Worm (Caenorhabditis elegans) whole organism, L1 larva: Measurements from ENCODE around the gene folt-1.

ENCODE experiments used
- C04F5.9 ChIP-seq: sonication (generic microtip); optimal IDR thresholded peaks from 2 replicates; lab custom pipeline; 2016; ENCODE audit warnings: missing genetic modification characterization, missing compliant biosample characterization
- C16A3.4 ChIP-seq: fragments of 150-350 bp; optimal IDR thresholded peaks from 2 replicates; lab custom pipeline; 2014; ENCODE audit warnings: missing biosample characterization, missing genetic modification characterization
- F16B12.6 ChIP-seq: fragments of 150-350 bp; optimal IDR thresholded peaks from 2 replicates; lab custom pipeline; 2014; ENCODE audit warnings: missing biosample characterization, missing genetic modification characterization
- Y116A8C.19 ChIP-seq: sonication (generic microtip); optimal IDR thresholded peaks from 2 replicates; lab custom pipeline; 2016; ENCODE audit warnings: missing compliant biosample characterization, missing genetic modification characterization, borderline replicate concordance
- ceh-63 ChIP-seq: fragments of 200-800 bp; sonication (Bioruptor generic); optimal IDR thresholded peaks from 2 replicates; lab custom pipeline; 2018; ENCODE audit warnings: mild to moderate bottlenecking, missing genetic modification characterization, missing compliant biosample characterization
- ceh-8 ChIP-seq: fragments of 200-800 bp; sonication (Bioruptor generic); optimal IDR thresholded peaks from 2 replicates; lab custom pipeline; 2018; ENCODE audit warnings: mild to moderate bottlenecking, missing genetic modification characterization, moderate library complexity, missing compliant biosample characterization
- egl-13 ChIP-seq: sonication (generic microtip); optimal IDR thresholded peaks from 2 replicates; lab custom pipeline; 2016; ENCODE audit warnings: missing genotype, missing genetic modification reagents, missing genetic modification characterization, missing compliant biosample characterization
- ets-5 ChIP-seq: fragments of 200-800 bp; sonication (Bioruptor generic); IDR thresholded peaks from 2 replicates; pipeline ENCODE4 v1.3.6; 2022; ENCODE audit warnings: missing genetic modification characterization, missing compliant biosample characterization
- fkh-8 ChIP-seq: sonication (generic microtip); optimal IDR thresholded peaks from 2 replicates; lab custom pipeline; 2016; ENCODE audit warnings: mild to moderate bottlenecking, missing genetic modification characterization, missing compliant biosample characterization
- grh-1 ChIP-seq: fragments of 200-800 bp; sonication (Bioruptor generic); IDR thresholded peaks from 2 replicates; pipeline ENCODE4 v1.3.6; 2022; ENCODE audit warnings: missing genetic modification reagents, missing genetic modification characterization, missing compliant biosample characterization
- hlh-17 ChIP-seq: fragments of 200-800 bp; sonication (Bioruptor generic); optimal IDR thresholded peaks from 2 replicates; lab custom pipeline; 2018; ENCODE audit warnings: missing genetic modification characterization, mild to moderate bottlenecking, missing compliant biosample characterization, moderate library complexity, borderline replicate concordance
- irx-1 ChIP-seq: sonication (generic microtip); optimal IDR thresholded peaks from 2 replicates; lab custom pipeline; 2016; ENCODE audit warnings: missing genetic modification characterization, missing compliant biosample characterization
- lin-13 ChIP-seq: fragments of 150-350 bp; optimal IDR thresholded peaks from 2 replicates; lab custom pipeline; 2014; ENCODE audit warnings: missing biosample characterization, missing genetic modification reagents, missing genetic modification characterization
- lin-15B ChIP-seq: fragments of 150-350 bp; sonication (generic microtip); optimal IDR thresholded peaks from 3 replicates; lab custom pipeline; 2014; ENCODE audit warnings: missing biosample characterization, missing genetic modification characterization
- lin-35 ChIP-seq, 2 experiments: fragments of 150-350 bp; optimal IDR thresholded peaks; 2 replicates each; lab custom pipeline; 2014; ENCODE audit warnings: missing biosample characterization in 2 of 2, missing genetic modification characterization in 2 of 2, missing genetic modification reagents in 2 of 2
- lir-3 ChIP-seq: sonication (generic microtip); optimal IDR thresholded peaks from 2 replicates; lab custom pipeline; 2016; ENCODE audit warnings: mild to moderate bottlenecking, missing genetic modification characterization, moderate library complexity, missing compliant biosample characterization; ENCODE audit not compliant: poor library complexity
- lsy-2 ChIP-seq, 2 experiments: fragments of 150-350 bp; optimal IDR thresholded peaks; 2 replicates each; lab custom pipeline; 2014; ENCODE audit warnings: missing biosample characterization in 2 of 2, missing genetic modification characterization in 2 of 2
- mab-9 ChIP-seq: fragments of 200-800 bp; sonication (Bioruptor generic); IDR thresholded peaks from 2 replicates; pipeline ENCODE4 v1.3.6; 2022; ENCODE audit warnings: missing genetic modification reagents, missing genetic modification characterization, missing compliant biosample characterization
- mdl-1 ChIP-seq, 2 experiments: fragments of 150-350 bp; optimal IDR thresholded peaks; 2 replicates each; lab custom pipeline; 2014 to 2017; ENCODE audit warnings: missing biosample characterization in 2 of 2, missing genetic modification characterization in 2 of 2, inconsistent platforms in 1 of 2
- nhr-12 ChIP-seq: sonication (generic microtip); optimal IDR thresholded peaks from 2 replicates; lab custom pipeline; 2017; ENCODE audit warnings: missing biosample characterization, missing genetic modification characterization
- nhr-237 ChIP-seq: fragments of 150-350 bp; optimal IDR thresholded peaks from 2 replicates; lab custom pipeline; 2014; ENCODE audit warnings: missing biosample characterization, missing genetic modification characterization
- nhr-28 ChIP-seq: fragments of 150-350 bp; optimal IDR thresholded peaks from 2 replicates; lab custom pipeline; 2014; ENCODE audit warnings: missing biosample characterization, missing genetic modification characterization
- nhr-47 ChIP-seq: sonication (generic microtip); optimal IDR thresholded peaks from 2 replicates; lab custom pipeline; 2016; ENCODE audit warnings: mild to moderate bottlenecking, missing genetic modification characterization, moderate library complexity, missing compliant biosample characterization
- nhr-71 ChIP-seq: sonication (generic microtip); optimal IDR thresholded peaks from 2 replicates; lab custom pipeline; 2016; ENCODE audit warnings: mild to moderate bottlenecking, missing genetic modification characterization, moderate library complexity, missing compliant biosample characterization
- nhr-77 ChIP-seq: fragments of 150-350 bp; optimal IDR thresholded peaks from 2 replicates; lab custom pipeline; 2014; ENCODE audit warnings: missing biosample characterization, missing genetic modification characterization
- nhr-85 ChIP-seq: sonication (generic microtip); peaks from one replicate; lab custom pipeline; 2016; ENCODE audit warnings: missing genetic modification characterization, inconsistent platforms, missing compliant biosample characterization
- pag-3 ChIP-seq: sonication (generic microtip); optimal IDR thresholded peaks from 2 replicates; lab custom pipeline; 2017; ENCODE audit warnings: missing genetic modification characterization, mild to moderate bottlenecking, missing compliant biosample characterization, antibody characterized with exemption, borderline replicate concordance; ENCODE audit not compliant: insufficient read depth
- pqm-1 ChIP-seq: sonication (generic microtip); optimal IDR thresholded peaks from 3 replicates; lab custom pipeline; 2017; ENCODE audit warnings: missing biosample characterization, missing genetic modification characterization
- sox-4 ChIP-seq: sonication (generic microtip); optimal IDR thresholded peaks from 2 replicates; lab custom pipeline; 2016; ENCODE audit warnings: missing genetic modification characterization, missing compliant biosample characterization
- vab-15 ChIP-seq: sonication (generic microtip); optimal IDR thresholded peaks from 2 replicates; lab custom pipeline; 2017; ENCODE audit warnings: missing genotype, mild to moderate bottlenecking, missing genetic modification characterization, missing compliant biosample characterization
- xbp-1 ChIP-seq: sonication (generic microtip); optimal IDR thresholded peaks from 2 replicates; lab custom pipeline; 2016; ENCODE audit warnings: missing genetic modification characterization, missing compliant biosample characterization
- zip-4 ChIP-seq: fragments of 200-800 bp; sonication (Bioruptor generic); optimal IDR thresholded peaks from 2 replicates; lab custom pipeline; 2018; ENCODE audit warnings: mild to moderate bottlenecking, missing genetic modification characterization, moderate library complexity, missing compliant biosample characterization
- ztf-11 ChIP-seq, 2 experiments: sonication (generic microtip); optimal IDR thresholded peaks; 2 replicates each; lab custom pipeline; 2016 to 2017; ENCODE audit warnings: missing genetic modification characterization in 2 of 2, missing biosample characterization in 1 of 2, missing compliant biosample characterization in 1 of 2

Gene folt-1

ce11 chrV:11148971-11149370 is 7.7 kb downstream of the folt-1 start (continued):
- TF ChIP-seq mdl-1 (tag; optimal IDR thresholded peaks at IDR 0.05; lab: Kevin White, UChicago) (no peak), vab-15 (no peak), F16B12.6 (tag; lab: Kevin White, UChicago) (no peak), nhr-12 (no peak), grh-1 (GFP tag; lab: Robert Waterston, UW) (no peak), lsy-2 (tag; optimal IDR thresholded peaks at IDR 0.05; lab: Kevin White, UChicago) (no peak), nhr-71 (tag; lab: Kevin White, UChicago) (no peak), nhr-28 (tag; lab: Kevin White, UChicago) (no peak), nhr-85 (tag; lab: Kevin White, UChicago) (peak; percentile 79), ztf-11 (tag; optimal IDR thresholded peaks at IDR 0.05; lab: Kevin White, UChicago) (no peak)

- TF ChIP-seq C16A3.4 (no peak), irx-1 (no peak), nhr-237 (tag; lab: Kevin White, UChicago) (no peak), C04F5.9 (tag; lab: Kevin White, UChicago) (no peak), ztf-11 (tag; optimal IDR thresholded peaks at IDR 0.05; lab: Kevin White, UChicago) (no peak), nhr-28 (tag; lab: Kevin White, UChicago) (no peak), lin-15B (tag; lab: Kevin White, UChicago) (no peak), ceh-63 (GFP tag; lab: Kevin White, UChicago) (no peak), vab-15 (no peak), Y116A8C.19 (no peak)
Observed at ce11 chrV:11149405-11149804, 8.1 kb downstream of the folt-1 start, which contains the start of gene T19C4.1. Gene T19C4.1 (plus strand): TSS chrV:11149705.

ce11 chrV:11152333-11152732 is 11.1 kb downstream of the folt-1 start, which contains the start of gene srg-39:
Gene srg-39 (minus strand): TSS chrV:11152433.
- no peak for TF ChIP-seq nhr-71 (tag; lab: Kevin White, UChicago)
- TF ChIP-seq pag-3: no peak
- TF ChIP-seq ets-5 (GFP tag; lab: Robert Waterston, UW): no peak
- no peak for TF ChIP-seq hlh-17 (GFP tag; lab: Kevin White, UChicago)
- TF ChIP-seq zip-4 (GFP tag; lab: Kevin White, UChicago): no peak
- TF ChIP-seq C16A3.4: no peak
- no peak for TF ChIP-seq nhr-77 (tag; lab: Kevin White, UChicago)
- TF ChIP-seq mab-9 (GFP tag; lab: Robert Waterston, UW): no peak
- no peak for TF ChIP-seq lin-13 (GFP tag; lab: Kevin White, UChicago)
- no peak for TF ChIP-seq F16B12.6 (tag; lab: Kevin White, UChicago)
- no peak for TF ChIP-seq nhr-47 (tag; lab: Kevin White, UChicago)
- no peak for TF ChIP-seq sox-4 (tag; lab: Kevin White, UChicago)
- TF ChIP-seq lin-35 (GFP tag; optimal IDR thresholded peaks at IDR 0.05; lab: Kevin White, UChicago): no peak
- no peak for TF ChIP-seq egl-13 (tag; lab: Kevin White, UChicago)
- TF ChIP-seq nhr-85 (tag; lab: Kevin White, UChicago): no peak
- TF ChIP-seq xbp-1 (tag; lab: Kevin White, UChicago): no peak
- no peak for TF ChIP-seq fkh-8 (tag; lab: Kevin White, UChicago)
- no peak for TF ChIP-seq pqm-1

ce11 chrV:11155553-11155952 is 14.3 kb downstream of the folt-1 start, which contains the start of gene srg-38:
Gene srg-38 (minus strand): TSS chrV:11155653.
- TF ChIP-seq vab-15 (no peak), grh-1 (GFP tag; lab: Robert Waterston, UW) (no peak), lir-3 (tag; lab: Kevin White, UChicago) (no peak)
- TF ChIP-seq, all 84 proteins: peak for 0

ce11 chrV:11156589-11156988 is 15.3 kb downstream of the folt-1 start:
- peak; percentile 93 for TF ChIP-seq ceh-8 (GFP tag; lab: Kevin White, UChicago)
- no peak for TF ChIP-seq pqm-1
